Worm (Caenorhabditis elegans) whole organism, late embryonic: ENCODE data around the gene srxa-14.

ENCODE experiments used
- C08G9.2 ChIP-seq: sonication (generic microtip); optimal IDR thresholded peaks from 2 replicates; lab custom pipeline; 2016; ENCODE audit warnings: mild to moderate bottlenecking, missing genetic modification characterization, moderate library complexity, missing compliant biosample characterization
- C38D4.7 ChIP-seq: fragments of 200-800 bp; sonication (Bioruptor generic); optimal IDR thresholded peaks from 2 replicates; lab custom pipeline; 2018; ENCODE audit warnings: mild to moderate bottlenecking, missing genetic modification characterization, moderate library complexity, missing compliant biosample characterization
- F13H6.1 ChIP-seq: sonication (generic microtip); optimal IDR thresholded peaks from 2 replicates; lab custom pipeline; 2016; ENCODE audit warnings: missing genetic modification characterization, missing compliant biosample characterization
- K02D7.2 ChIP-seq: sonication (generic microtip); optimal IDR thresholded peaks from 2 replicates; lab custom pipeline; 2017; ENCODE audit warnings: mild to moderate bottlenecking, missing genetic modification characterization, missing compliant biosample characterization
- K09A11.1 ChIP-seq: sonication (generic microtip); optimal IDR thresholded peaks from 2 replicates; lab custom pipeline; 2017; ENCODE audit warnings: antibody characterized with exemption, mild to moderate bottlenecking, missing genetic modification characterization, missing compliant biosample characterization; ENCODE audit not compliant: insufficient read depth
- Y22D7AL.16 ChIP-seq: sonication (generic microtip); optimal IDR thresholded peaks from 2 replicates; lab custom pipeline; 2016; ENCODE audit warnings: missing genetic modification characterization, missing compliant biosample characterization
- ahr-1 ChIP-seq: sonication (generic microtip); optimal IDR thresholded peaks from 2 replicates; lab custom pipeline; 2016; ENCODE audit warnings: missing genetic modification characterization, missing compliant biosample characterization
- ceh-18 ChIP-seq: sonication (generic microtip); optimal IDR thresholded peaks from 2 replicates; lab custom pipeline; 2016; ENCODE audit warnings: missing genetic modification characterization, missing compliant biosample characterization
- ceh-19 ChIP-seq: fragments of 200-800 bp; sonication (Bioruptor generic); optimal IDR thresholded peaks from 2 replicates; lab custom pipeline; 2018; ENCODE audit warnings: mild to moderate bottlenecking, missing genetic modification characterization, missing compliant biosample characterization
- ceh-2 ChIP-seq: sonication (generic microtip); optimal IDR thresholded peaks from 2 replicates; lab custom pipeline; 2016; ENCODE audit warnings: missing genotype, missing genetic modification characterization, missing compliant biosample characterization
- ceh-24 ChIP-seq: sonication (generic microtip); optimal IDR thresholded peaks from 2 replicates; lab custom pipeline; 2016; ENCODE audit warnings: mild to moderate bottlenecking, missing genetic modification characterization, missing compliant biosample characterization
- ceh-30 ChIP-seq: fragments of 150-350 bp; optimal IDR thresholded peaks from 2 replicates; lab custom pipeline; 2014; ENCODE audit warnings: missing biosample characterization, missing genetic modification characterization
- ceh-31 ChIP-seq: sonication (generic microtip); optimal IDR thresholded peaks from 2 replicates; lab custom pipeline; 2016; ENCODE audit warnings: missing genetic modification characterization, missing compliant biosample characterization
- ceh-34 ChIP-seq: sonication (generic microtip); optimal IDR thresholded peaks from 2 replicates; lab custom pipeline; 2016; ENCODE audit warnings: mild to moderate bottlenecking, missing genetic modification characterization, missing compliant biosample characterization
- dve-1 ChIP-seq: sonication (generic microtip); optimal IDR thresholded peaks from 2 replicates; lab custom pipeline; 2017; ENCODE audit warnings: antibody characterized with exemption, mild to moderate bottlenecking, missing genetic modification characterization, missing compliant biosample characterization
- elt-2 ChIP-seq: sonication (generic microtip); optimal IDR thresholded peaks from 2 replicates; lab custom pipeline; 2016; ENCODE audit warnings: missing genetic modification reagents, missing genetic modification characterization, missing compliant biosample characterization
- eyg-1 ChIP-seq: sonication (generic microtip); optimal IDR thresholded peaks from 2 replicates; lab custom pipeline; 2016; ENCODE audit warnings: missing genotype, missing genetic modification characterization, missing compliant biosample characterization
- fax-1 ChIP-seq: sonication (generic microtip); optimal IDR thresholded peaks from 2 replicates; lab custom pipeline; 2016; ENCODE audit warnings: missing genotype, missing genetic modification characterization, missing compliant biosample characterization
- gmeb-2 ChIP-seq: sonication (generic microtip); optimal IDR thresholded peaks from 2 replicates; lab custom pipeline; 2016; ENCODE audit warnings: missing genetic modification characterization, inconsistent platforms, missing compliant biosample characterization
- hlh-8 ChIP-seq: sonication (generic microtip); optimal IDR thresholded peaks from 2 replicates; lab custom pipeline; 2016; ENCODE audit warnings: missing genotype, missing genetic modification characterization, missing compliant biosample characterization
- mec-3 ChIP-seq: sonication (generic microtip); optimal IDR thresholded peaks from 2 replicates; lab custom pipeline; 2016; ENCODE audit warnings: borderline replicate concordance, missing genetic modification characterization, missing compliant biosample characterization
- nfya-1 ChIP-seq: sonication (generic microtip); optimal IDR thresholded peaks from 2 replicates; lab custom pipeline; 2017; ENCODE audit warnings: missing genetic modification characterization, mild to moderate bottlenecking, missing compliant biosample characterization, antibody characterized with exemption, moderate library complexity
- nhr-11 ChIP-seq: fragments of 150-350 bp; optimal IDR thresholded peaks from 2 replicates; lab custom pipeline; 2014; ENCODE audit warnings: missing biosample characterization, missing genetic modification characterization
- npax-4 ChIP-seq: sonication (generic microtip); optimal IDR thresholded peaks from 2 replicates; lab custom pipeline; 2016; ENCODE audit warnings: missing genetic modification characterization, missing compliant biosample characterization
- pag-3 ChIP-seq: sonication (generic microtip); optimal IDR thresholded peaks from 2 replicates; lab custom pipeline; 2016; ENCODE audit warnings: missing compliant biosample characterization, missing genetic modification characterization, borderline replicate concordance
- pat-9 ChIP-seq: fragments of 200-800 bp; sonication (Bioruptor generic); optimal IDR thresholded peaks from 2 replicates; lab custom pipeline; 2018; ENCODE audit warnings: mild to moderate bottlenecking, missing genetic modification characterization, moderate library complexity, missing compliant biosample characterization
- pax-1 ChIP-seq: fragments of 150-350 bp; optimal IDR thresholded peaks from 2 replicates; lab custom pipeline; 2014; ENCODE audit warnings: missing biosample characterization, missing genetic modification characterization
- pha-2 ChIP-seq: sonication (generic microtip); optimal IDR thresholded peaks from 2 replicates; lab custom pipeline; 2017; ENCODE audit warnings: mild to moderate bottlenecking, missing genetic modification characterization, missing compliant biosample characterization
- pros-1 ChIP-seq: fragments of 150-350 bp; optimal IDR thresholded peaks from 2 replicates; lab custom pipeline; 2014; ENCODE audit warnings: missing biosample characterization, missing genetic modification reagents, missing genetic modification characterization
- ref-2 ChIP-seq: sonication (generic microtip); optimal IDR thresholded peaks from 2 replicates; lab custom pipeline; 2016; ENCODE audit warnings: missing genetic modification characterization, missing compliant biosample characterization
- rnt-1 ChIP-seq: sonication (generic microtip); optimal IDR thresholded peaks from 2 replicates; lab custom pipeline; 2016; ENCODE audit warnings: missing genetic modification characterization, missing compliant biosample characterization
- sdc-2 ChIP-seq: sonication (generic microtip); optimal IDR thresholded peaks from 2 replicates; lab custom pipeline; 2016; ENCODE audit warnings: missing genotype, missing genetic modification characterization, missing compliant biosample characterization
- sox-2 ChIP-seq: fragments of 200-800 bp; sonication (Bioruptor generic); IDR thresholded peaks from 2 replicates; pipeline ENCODE4 v1.3.6; 2022; ENCODE audit warnings: missing genetic modification reagents, missing genetic modification characterization, missing compliant biosample characterization
- sox-4 ChIP-seq: sonication (generic microtip); optimal IDR thresholded peaks from 2 replicates; lab custom pipeline; 2017; ENCODE audit warnings: mild to moderate bottlenecking, missing genetic modification characterization, inconsistent platforms, missing compliant biosample characterization
- syd-9 ChIP-seq: sonication (generic microtip); optimal IDR thresholded peaks from 2 replicates; lab custom pipeline; 2016; ENCODE audit warnings: mild to moderate bottlenecking, missing genetic modification characterization, moderate library complexity, missing compliant biosample characterization
- unc-3 ChIP-seq, 2 experiments: fragments of 200-800 bp in 1 of 2; sonication (Bioruptor generic) in 1 of 2; sonication (generic microtip) in 1 of 2; conservative IDR thresholded peaks in 1 of 2; optimal IDR thresholded peaks in 1 of 2; 2 replicates each; pipeline versions ENCODE4 v1.3.6 to Lab custom; 2016 to 2022; ENCODE audit warnings: missing compliant biosample characterization in 2 of 2, missing genetic modification characterization in 2 of 2, missing genetic modification reagents in 1 of 2
- unc-42 ChIP-seq: sonication (generic microtip); optimal IDR thresholded peaks from 2 replicates; lab custom pipeline; 2016; ENCODE audit warnings: missing genotype, missing genetic modification characterization, missing compliant biosample characterization

The srxa-14 gene

ce11 chrV:20625260-20625659 is 14.1 kb upstream of the srxa-14 start:
- TF ChIP-seq pros-1 (tag; lab: Kevin White, UChicago) (no peak), nhr-11 (tag; lab: Kevin White, UChicago) (no peak), sox-2 (GFP tag; lab: Robert Waterston, UW) (no peak), fax-1 (tag; lab: Kevin White, UChicago) (no peak), pat-9 (no peak), rnt-1 (tag; lab: Kevin White, UChicago) (no peak), unc-42 (tag; lab: Kevin White, UChicago) (no peak), ahr-1 (no peak), eyg-1 (tag; lab: Kevin White, UChicago) (no peak), ceh-2 (tag; lab: Kevin White, UChicago) (no peak), ceh-18 (no peak), F13H6.1 (tag; lab: Kevin White, UChicago) (no peak), Y22D7AL.16 (no peak)
- TF ChIP-seq, all 69 proteins: peak for 0

DNA sequence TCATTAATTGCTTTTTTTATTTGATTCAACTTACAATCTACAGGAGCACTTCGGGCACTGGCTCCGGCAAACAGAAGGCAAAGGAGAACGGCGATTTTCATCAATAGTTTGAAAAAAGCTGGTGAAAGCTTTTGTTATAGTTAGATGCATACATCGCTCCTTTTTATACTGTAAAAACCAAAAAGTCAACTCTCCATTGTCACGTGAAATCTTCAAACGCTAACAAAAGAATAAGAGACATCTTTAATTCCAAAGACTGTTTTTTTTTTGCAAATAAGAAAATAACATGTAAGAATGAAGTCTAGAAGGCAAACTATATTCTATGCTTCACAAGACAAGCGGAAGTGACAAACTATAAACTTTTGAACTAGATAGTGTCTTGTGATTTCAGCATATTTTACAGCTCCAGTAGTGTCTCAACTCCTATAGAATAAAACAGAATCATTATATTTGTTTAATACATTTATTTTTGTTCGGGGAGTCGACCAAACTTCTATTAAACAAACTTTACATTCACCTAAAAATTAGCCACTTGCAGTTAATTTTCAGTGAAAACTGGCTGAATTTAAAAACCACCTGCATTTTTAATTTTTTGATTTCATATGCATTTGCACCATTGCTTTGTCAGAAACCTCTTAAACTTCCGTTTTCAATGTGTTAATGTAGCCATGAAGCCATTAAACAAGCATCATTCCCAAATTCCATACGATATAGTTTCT is 13.2 kb upstream of the srxa-14 start, which contains the start of the genes F46B3.9 and srz-18:
Gene F46B3.9 (minus strand): TSS at position 101 of the 719 bp plus-strand sequence.
Gene srz-18 (plus strand): TSS at position 669 of the 719 bp plus-strand sequence.
- TF ChIP-seq ceh-19 (GFP tag; lab: Kevin White, UChicago) (no peak), dve-1 (tag; lab: Kevin White, UChicago) (no peak), pax-1 (no peak), syd-9 (no peak), elt-2 (tag; lab: Kevin White, UChicago) (no peak), C38D4.7 (no peak), fax-1 (tag; lab: Kevin White, UChicago) (no peak), ceh-31 (tag; lab: Kevin White, UChicago) (no peak), sox-4 (tag; lab: Kevin White, UChicago) (no peak), mec-3 (no peak), pha-2 (no peak), eyg-1 (tag; lab: Kevin White, UChicago) (no peak), sdc-2 (tag; lab: Kevin White, UChicago) (no peak), hlh-8 (no peak), npax-4 (tag; lab: Kevin White, UChicago) (no peak), ceh-24 (tag; lab: Kevin White, UChicago) (no peak), ref-2 (tag; lab: Kevin White, UChicago) (no peak)

- no peak for TF ChIP-seq K09A11.1
- TF ChIP-seq ceh-34 (tag; lab: Kevin White, UChicago): no peak
- no peak for TF ChIP-seq pat-9
- TF ChIP-seq hlh-8: no peak
- TF ChIP-seq pag-3 (tag; lab: Kevin White, UChicago): no peak
- TF ChIP-seq gmeb-2 (tag; lab: Kevin White, UChicago): no peak
- no peak for TF ChIP-seq unc-3 (GFP tag; conservative IDR thresholded peaks at IDR 0.05; lab: Robert Waterston, UW)
- no peak for TF ChIP-seq unc-3 (tag; optimal IDR thresholded peaks at IDR 0.05; lab: Kevin White, UChicago)
- TF ChIP-seq ceh-30 (tag; lab: Kevin White, UChicago): no peak
- no peak for TF ChIP-seq sox-2 (GFP tag; lab: Robert Waterston, UW)
- no peak for TF ChIP-seq ceh-24 (tag; lab: Kevin White, UChicago)
- no peak for TF ChIP-seq C08G9.2
- no peak for TF ChIP-seq rnt-1 (tag; lab: Kevin White, UChicago)
- no peak for TF ChIP-seq nfya-1 (tag; lab: Kevin White, UChicago)
- TF ChIP-seq K02D7.2 (tag; lab: Kevin White, UChicago): no peak
These were observed 8.1 kb upstream of the srxa-14 start, which contains the start of gene F46B3.14 for ce11 chrV:20631255-20631654. TSS of gene F46B3.14 (minus strand) at chrV:20631355.
